6 worm cellular contexts compared by ENCODE assay signal in the genomic region with DNA sequence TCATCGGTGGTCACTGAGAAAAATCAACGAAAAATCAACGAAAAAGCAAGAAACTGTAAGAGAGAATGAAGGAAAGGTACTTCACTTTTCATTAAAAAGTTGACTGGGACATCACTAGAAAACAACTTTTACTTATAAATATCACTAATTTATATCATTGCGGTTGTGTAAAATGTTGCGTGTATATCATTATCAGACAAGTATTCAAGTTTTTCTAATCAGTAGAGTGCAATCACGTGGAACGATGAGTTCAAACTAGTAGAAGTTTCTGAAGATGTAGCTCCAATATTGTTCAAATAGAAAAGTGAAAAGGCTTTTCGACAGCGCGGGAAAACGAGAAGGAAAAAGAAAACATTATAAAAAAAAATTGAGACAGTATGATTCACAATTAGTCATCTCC.
TF ChIP-seq lines count a peak whose summit lies in the region.

No protein-coding gene starts in this region.

TF ChIP-seq in whole organism, L1 larva, 84 proteins besides CTCF, POLR2A, EP300 and RAD21:
- TF ChIP-seq elt-2 (tag; optimal IDR thresholded peaks at IDR 0.05; lab: Kevin White, UChicago) = peak; percentile 15
- no peak for TF ChIP-seq mep-1 (tag; optimal IDR thresholded peaks at IDR 0.05; lab: Kevin White, UChicago)

TF ChIP-seq in whole organism, L2 larva, 48 proteins besides CTCF, POLR2A, EP300 and RAD21:
- no peak for TF ChIP-seq R02D3.7 (tag; optimal IDR thresholded peaks at IDR 0.05; lab: Kevin White, UChicago)
- TF ChIP-seq fos-1 (tag; optimal IDR thresholded peaks at IDR 0.05; lab: Kevin White, UChicago) = peak; percentile 54
- no peak for TF ChIP-seq nhr-12 (tag; optimal IDR thresholded peaks at IDR 0.05; lab: Kevin White, UChicago)
- no peak for TF ChIP-seq elt-3 (tag; optimal IDR thresholded peaks at IDR 0.05; lab: Kevin White, UChicago)
- no peak for TF ChIP-seq elt-1 (tag; optimal IDR thresholded peaks at IDR 0.05; lab: Kevin White, UChicago)

TF ChIP-seq in whole organism, L3 larva, 47 proteins besides CTCF, POLR2A, EP300 and RAD21:
- TF ChIP-seq zag-1 (tag; optimal IDR thresholded peaks at IDR 0.05; lab: Kevin White, UChicago) = no peak
- TF ChIP-seq elt-2 (tag; optimal IDR thresholded peaks at IDR 0.05; lab: Kevin White, UChicago) = peak; percentile 62
- TF ChIP-seq jun-1 (tag; optimal IDR thresholded peaks at IDR 0.05; lab: Kevin White, UChicago) = no peak
- no peak for TF ChIP-seq ztf-4 (tag; optimal IDR thresholded peaks at IDR 0.05; lab: Kevin White, UChicago)
- TF ChIP-seq pqm-1 (tag; optimal IDR thresholded peaks at IDR 0.05; lab: Kevin White, UChicago) = peak; percentile 51
- no peak for TF ChIP-seq ama-1 (optimal IDR thresholded peaks at IDR 0.05; lab: Kevin White, UChicago)
TF ChIP-seq in whole organism, L3 larva: peak in this region for 2.

TF ChIP-seq in whole organism, L4 larva, 104 proteins besides CTCF, POLR2A, EP300 and RAD21 (continues in another document):
- TF ChIP-seq ZK337.2 (GFP tag; IDR thresholded peaks at IDR 0.05; lab: Robert Waterston, UW) (no peak), hlh-11 (tag; optimal IDR thresholded peaks at IDR 0.05; lab: Kevin White, UChicago) (peak; percentile 5), nhr-28 (tag; optimal IDR thresholded peaks at IDR 0.05; lab: Kevin White, UChicago) (peak; percentile 40), madf-5 (GFP tag; IDR thresholded peaks at IDR 0.05; lab: Robert Waterston, UW) (no peak), lsy-2 (tag; optimal IDR thresholded peaks at IDR 0.05; lab: Kevin White, UChicago) (no peak), nhr-77 (tag; optimal IDR thresholded peaks at IDR 0.05; lab: Kevin White, UChicago) (peak; percentile 12), tag-97 (GFP tag; IDR thresholded peaks at IDR 0.05; lab: Robert Waterston, UW) (no peak), aha-1 (tag; lab: Kevin White, UChicago) (peak; percentile 47), spr-1 (tag; optimal IDR thresholded peaks at IDR 0.05; lab: Kevin White, UChicago) (no peak), mxl-3 (GFP tag; optimal IDR thresholded peaks at IDR 0.05; lab: Kevin White, UChicago) (no peak), ceh-20 (GFP tag; IDR thresholded peaks at IDR 0.05; lab: Robert Waterston, UW) (no peak), php-3 (GFP tag; IDR thresholded peaks at IDR 0.05; lab: Robert Waterston, UW) (no peak), lin-15B (tag; optimal IDR thresholded peaks at IDR 0.05; lab: Kevin White, UChicago) (no peak), attf-4 (tag; optimal IDR thresholded peaks at IDR 0.05; lab: Kevin White, UChicago) (no peak), dmd-6 (GFP tag; IDR thresholded peaks at IDR 0.05; lab: Robert Waterston, UW) (peak; percentile 26; the same call in 1 of the 2 replicates), nhr-25 (tag; optimal IDR thresholded peaks at IDR 0.05; lab: Kevin White, UChicago; ENCODE audit: borderline replicate concordance, insufficient read depth) (no peak), pqm-1 (tag; optimal IDR thresholded peaks at IDR 0.05; lab: Kevin White, UChicago) (peak; percentile 28), lin-1 (GFP tag; IDR thresholded peaks at IDR 0.05; lab: Robert Waterston, UW) (no peak), F49E8.2 (tag; optimal IDR thresholded peaks at IDR 0.05; lab: Kevin White, UChicago; ENCODE audit: borderline replicate concordance) (no peak), mdl-1 (tag; optimal IDR thresholded peaks at IDR 0.05; lab: Kevin White, UChicago) (no peak), zip-11 (GFP tag; IDR thresholded peaks at IDR 0.05; lab: Robert Waterston, UW) (no peak), T26A8.4 (GFP tag; IDR thresholded peaks at IDR 0.05; lab: Robert Waterston, UW) (no peak), ces-1 (GFP tag; optimal IDR thresholded peaks at IDR 0.05; lab: Kevin White, UChicago) (no peak), zfp-2 (tag; optimal IDR thresholded peaks at IDR 0.05; lab: Kevin White, UChicago) (no peak), R02D3.7 (tag; optimal IDR thresholded peaks at IDR 0.05; lab: Kevin White, UChicago) (no peak), zag-1 (tag; optimal IDR thresholded peaks at IDR 0.05; lab: Kevin White, UChicago) (no peak)

TF ChIP-seq in whole organism, late embryonic, 69 proteins besides CTCF, POLR2A, EP300 and RAD21:
- TF ChIP-seq elt-2 (tag; optimal IDR thresholded peaks at IDR 0.05; lab: Kevin White, UChicago) (peak; percentile 33), ets-4 (tag; optimal IDR thresholded peaks at IDR 0.05; lab: Kevin White, UChicago) (no peak), sdc-2 (tag; optimal IDR thresholded peaks at IDR 0.05; lab: Kevin White, UChicago) (no peak)

TF ChIP-seq in whole organism, young adult, 124 proteins besides CTCF, POLR2A, EP300 and RAD21:
- TF ChIP-seq nhr-80 (tag; optimal IDR thresholded peaks at IDR 0.05; lab: Kevin White, UChicago) = peak; percentile 37
- TF ChIP-seq F22D6.2 (tag; optimal IDR thresholded peaks at IDR 0.05; lab: Kevin White, UChicago) = no peak
